Comparison of ENCODE assay signal across 1 fruit fly cellular context in the genomic region with DNA sequence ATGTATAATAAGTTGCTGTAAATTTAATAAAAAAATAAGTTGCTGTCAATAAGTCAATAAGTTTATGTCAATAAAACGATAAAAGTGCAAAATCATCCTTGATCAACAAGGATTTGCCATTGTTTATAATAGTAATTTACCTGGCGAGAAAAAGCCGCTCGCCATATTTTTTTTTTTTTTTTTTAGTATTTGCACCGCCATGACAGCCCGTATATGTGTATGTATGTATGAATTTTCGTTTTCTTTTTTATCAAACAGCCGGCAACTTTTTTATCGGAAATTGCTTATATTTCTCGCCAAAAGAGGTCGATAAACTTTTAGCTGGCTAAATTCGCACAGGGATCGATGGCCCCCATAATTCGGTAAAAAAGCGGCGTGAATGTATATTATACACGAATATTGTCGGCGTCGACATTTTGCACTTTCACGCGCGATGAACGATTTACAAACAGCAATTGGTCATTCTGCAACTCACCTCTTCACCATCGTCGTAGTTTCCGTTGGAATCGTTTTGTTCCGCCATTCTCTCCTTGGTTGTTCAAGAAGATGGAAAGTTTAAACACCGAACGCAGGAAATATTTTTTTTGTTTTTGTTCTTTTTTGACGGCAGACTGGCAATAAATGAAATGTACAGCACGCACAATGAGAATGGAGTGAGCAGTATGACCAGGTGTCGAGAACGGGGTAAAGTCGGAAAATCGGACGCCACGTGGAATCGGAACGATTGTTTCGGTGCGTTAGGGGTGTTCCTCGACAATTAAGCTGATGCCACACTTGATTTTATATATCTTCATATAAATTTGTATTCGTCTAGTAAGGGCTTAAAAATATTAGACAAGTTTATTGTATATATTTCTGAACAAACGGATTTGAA.
TF ChIP-seq lines count a peak whose summit lies in the region.

A gene (minus strand): TSS at position 667 of the 874 bp plus-strand sequence.

TF ChIP-seq in whole organism, embryonic, 481 proteins besides CTCF, POLR2A, EP300 and RAD21 (continued from another document):
- peak; percentile 15 for TF ChIP-seq CG4617 (GFP tag; optimal IDR thresholded peaks at IDR 0.05; lab: Kevin White, UChicago; ENCODE audit: borderline replicate concordance)
- no peak for TF ChIP-seq emc (GFP tag; optimal IDR thresholded peaks at IDR 0.05; lab: Kevin White, UChicago)
- TF ChIP-seq CG12659 (GFP tag; optimal IDR thresholded peaks at IDR 0.05; lab: Kevin White, UChicago), result peak; percentile 82
- no peak for TF ChIP-seq vfl (GFP tag; optimal IDR thresholded peaks at IDR 0.05; lab: Kevin White, UChicago)
- TF ChIP-seq CG6791 (GFP tag; IDR thresholded peaks at IDR 0.05; lab: Robert Waterston, UW; ENCODE audit: partially characterized antibody), result no peak
- TF ChIP-seq Lpt (GFP tag; optimal IDR thresholded peaks at IDR 0.05; lab: Kevin White, UChicago), result no peak
- TF ChIP-seq CG9215 (GFP tag; IDR thresholded peaks at IDR 0.05; lab: Robert Waterston, UW), result peak; percentile 12; the same call in 1 of the 2 replicates
- TF ChIP-seq CG18011 (GFP tag; optimal IDR thresholded peaks at IDR 0.05; lab: Kevin White, UChicago), result peak; percentile 92
- no peak for TF ChIP-seq CG7839 (tag; optimal IDR thresholded peaks at IDR 0.05; lab: Kevin White, UChicago)
- peak; percentile 49 for TF ChIP-seq cg (GFP tag; optimal IDR thresholded peaks at IDR 0.05; lab: Kevin White, UChicago)
- peak; percentile 78 for TF ChIP-seq Ets97D (GFP tag; optimal IDR thresholded peaks at IDR 0.05; lab: Kevin White, UChicago)
- TF ChIP-seq row (GFP tag; IDR thresholded peaks at IDR 0.05; lab: Robert Waterston, UW), result peak; percentile 86
- no peak for TF ChIP-seq hkb (optimal IDR thresholded peaks at IDR 0.05; lab: Kevin White, UChicago)
- 0 out of 2 replicates have a peak, but pooled peaks have one; percentile 12 for TF ChIP-seq hkb (GFP tag; IDR thresholded peaks at IDR 0.05; lab: Robert Waterston, UW)
- TF ChIP-seq slbo (GFP tag; IDR thresholded peaks at IDR 0.05; lab: Robert Waterston, UW), result peak; percentile 78
- TF ChIP-seq esg (GFP tag; conservative IDR thresholded peaks at IDR 0.05; lab: Robert Waterston, UW), result 0 out of 2 replicates have a peak, but pooled peaks have one; percentile 19
- no peak for TF ChIP-seq h (optimal IDR thresholded peaks at IDR 0.05; lab: Kevin White, UChicago)
- TF ChIP-seq al (GFP tag; IDR thresholded peaks at IDR 0.05; lab: Robert Waterston, UW), result no peak
- no peak for TF ChIP-seq da (GFP tag; optimal IDR thresholded peaks at IDR 0.05; lab: Kevin White, UChicago)
- 0 out of 2 replicates have a peak, but pooled peaks have one; percentile 5 for TF ChIP-seq CG14014 (GFP tag; IDR thresholded peaks at IDR 0.05; lab: Robert Waterston, UW)
- TF ChIP-seq ssp (GFP tag; IDR thresholded peaks at IDR 0.05; lab: Robert Waterston, UW), result peak; percentile 91
- TF ChIP-seq pfk (GFP tag; optimal IDR thresholded peaks at IDR 0.05; lab: Kevin White, UChicago), result peak; percentile 91
- peak; percentile 52 for TF ChIP-seq HLHmδ (GFP tag; optimal IDR thresholded peaks at IDR 0.05; lab: Kevin White, UChicago)
- TF ChIP-seq Opbp (GFP tag; IDR thresholded peaks at IDR 0.05; lab: Robert Waterston, UW; ENCODE audit: partially characterized antibody), result 0 out of 3 replicates have a peak, but pooled peaks have one; percentile 11
- no peak for TF ChIP-seq NC2β (GFP tag; optimal IDR thresholded peaks at IDR 0.05; lab: Kevin White, UChicago)
- peak; percentile 87 for TF ChIP-seq CG1024 (GFP tag; IDR thresholded peaks at IDR 0.05; lab: Robert Waterston, UW)
- TF ChIP-seq CG8924 (tag; optimal IDR thresholded peaks at IDR 0.05; lab: Kevin White, UChicago), result peak; percentile 28
- peak; percentile 19; the same call in 1 of the 2 replicates for TF ChIP-seq Bgb (GFP tag; IDR thresholded peaks at IDR 0.05; lab: Robert Waterston, UW; ENCODE audit: partially characterized antibody)
- TF ChIP-seq CG31441 (GFP tag; IDR thresholded peaks at IDR 0.05; lab: Robert Waterston, UW), result 0 out of 2 replicates have a peak, but pooled peaks have one; percentile 5
- peak; percentile 28 for TF ChIP-seq CG15514 (GFP tag; optimal IDR thresholded peaks at IDR 0.05; lab: Kevin White, UChicago)
- peak; percentile 67 for TF ChIP-seq YL-1 (GFP tag; optimal IDR thresholded peaks at IDR 0.05; lab: Kevin White, UChicago)
- TF ChIP-seq Side (GFP tag; optimal IDR thresholded peaks at IDR 0.05; lab: Kevin White, UChicago), result peak; percentile 39
- TF ChIP-seq sr (GFP tag; IDR thresholded peaks at IDR 0.05; lab: Robert Waterston, UW), result no peak
- peak; percentile 29; the same call in 1 of the 2 replicates for TF ChIP-seq Ptx1 (GFP tag; IDR thresholded peaks at IDR 0.05; lab: Robert Waterston, UW)
- TF ChIP-seq zfh1 (GFP tag; IDR thresholded peaks at IDR 0.05; lab: Robert Waterston, UW), result 0 out of 3 replicates have a peak, but pooled peaks have one; percentile 60
- TF ChIP-seq Doc2 (GFP tag; IDR thresholded peaks at IDR 0.05; lab: Robert Waterston, UW), result no peak
- no peak for TF ChIP-seq Hr51 (GFP tag; optimal IDR thresholded peaks at IDR 0.05; lab: Kevin White, UChicago)
- TF ChIP-seq CG34376 (GFP tag; optimal IDR thresholded peaks at IDR 0.05; lab: Kevin White, UChicago), result no peak
- no peak for TF ChIP-seq lov (optimal IDR thresholded peaks at IDR 0.05; lab: Kevin White, UChicago)
- TF ChIP-seq lov (GFP tag; IDR thresholded peaks at IDR 0.05; lab: Robert Waterston, UW), result peak; percentile 22; the same call in 1 of the 3 replicates
- 0 out of 2 replicates have a peak, but pooled peaks have one; percentile 18 for TF ChIP-seq sisA (GFP tag; IDR thresholded peaks at IDR 0.05; lab: Robert Waterston, UW)
- TF ChIP-seq bsh (GFP tag; optimal IDR thresholded peaks at IDR 0.05; lab: Kevin White, UChicago), result peak in 1 of 2 experiments; percentile 9
- TF ChIP-seq inv (GFP tag; IDR thresholded peaks at IDR 0.05; lab: Robert Waterston, UW; ENCODE audit: partially characterized antibody), result no peak; the same call in 1 of the 2 replicates
- no peak for TF ChIP-seq CG6683 (GFP tag; optimal IDR thresholded peaks at IDR 0.05; lab: Kevin White, UChicago)
- TF ChIP-seq sqz (GFP tag; optimal IDR thresholded peaks at IDR 0.05; lab: Kevin White, UChicago), result peak; percentile 80
- no peak for TF ChIP-seq CG15601 (tag; optimal IDR thresholded peaks at IDR 0.05; lab: Kevin White, UChicago)
- TF ChIP-seq CG17359 (tag; optimal IDR thresholded peaks at IDR 0.05; lab: Kevin White, UChicago), result peak; percentile 55
- no peak for TF ChIP-seq prd (optimal IDR thresholded peaks at IDR 0.05; lab: Kevin White, UChicago)
- TF ChIP-seq prd (GFP tag; IDR thresholded peaks at IDR 0.05; lab: Robert Waterston, UW), result peak; percentile 55; the same call in 2 of the 3 replicates
- TF ChIP-seq Mad (GFP tag; optimal IDR thresholded peaks at IDR 0.05; lab: Kevin White, UChicago), result no peak
- no peak for TF ChIP-seq CG3995 (GFP tag; optimal IDR thresholded peaks at IDR 0.05; lab: Kevin White, UChicago)
- TF ChIP-seq Eip74EF (GFP tag; optimal IDR thresholded peaks at IDR 0.05; lab: Kevin White, UChicago), result no peak
- no peak for TF ChIP-seq CG6813 (GFP tag; optimal IDR thresholded peaks at IDR 0.05; lab: Kevin White, UChicago)
- peak; percentile 19; the same call in 1 of the 2 replicates for TF ChIP-seq Scr (GFP tag; IDR thresholded peaks at IDR 0.05; lab: Robert Waterston, UW; ENCODE audit: partially characterized antibody)
- TF ChIP-seq eve (GFP tag; optimal IDR thresholded peaks at IDR 0.05; lab: Kevin White, UChicago), result no peak
- TF ChIP-seq Dip3 (GFP tag; optimal IDR thresholded peaks at IDR 0.05; lab: Kevin White, UChicago), result no peak
- no peak for TF ChIP-seq CG12236 (GFP tag; optimal IDR thresholded peaks at IDR 0.05; lab: Kevin White, UChicago)
- TF ChIP-seq Ravus (GFP tag; IDR thresholded peaks at IDR 0.05; lab: Robert Waterston, UW), result no peak
- no peak for TF ChIP-seq dmrt99B (tag; optimal IDR thresholded peaks at IDR 0.05; lab: Kevin White, UChicago)
- peak; percentile 49 for TF ChIP-seq nom (GFP tag; optimal IDR thresholded peaks at IDR 0.05; lab: Kevin White, UChicago)
- TF ChIP-seq CG18599 (GFP tag; optimal IDR thresholded peaks at IDR 0.05; lab: Kevin White, UChicago), result no peak
- peak; percentile 28; the same call in 1 of the 2 replicates for TF ChIP-seq MBD-R2 (GFP tag; IDR thresholded peaks at IDR 0.05; lab: Robert Waterston, UW)
- no peak for TF ChIP-seq D19B (GFP tag; optimal IDR thresholded peaks at IDR 0.05; lab: Kevin White, UChicago)
- TF ChIP-seq CG9797 (GFP tag; optimal IDR thresholded peaks at IDR 0.05; lab: Kevin White, UChicago), result peak; percentile 57
- TF ChIP-seq cas (GFP tag; IDR thresholded peaks at IDR 0.05; lab: Robert Waterston, UW), result no peak
- TF ChIP-seq CG6272 (GFP tag; IDR thresholded peaks at IDR 0.05; lab: Robert Waterston, UW), result peak; percentile 46; the same call in 1 of the 2 replicates
- TF ChIP-seq CG4424 (GFP tag; optimal IDR thresholded peaks at IDR 0.05; lab: Kevin White, UChicago), result no peak
- TF ChIP-seq CG5180 (GFP tag; optimal IDR thresholded peaks at IDR 0.05; lab: Kevin White, UChicago), result no peak
- peak; percentile 29 for TF ChIP-seq Sry-δ (GFP tag; optimal IDR thresholded peaks at IDR 0.05; lab: Kevin White, UChicago)
- peak; percentile 77 for TF ChIP-seq Med (GFP tag; lab: Kevin White, UChicago)
